Fruit fly (Drosophila melanogaster) whole organism, adult: Measurements from ENCODE around the gene CG11241.

Source experiments
- CG12768 ChIP-seq: fragments of 200-800 bp; sonication (Bioruptor generic); optimal IDR thresholded peaks from 2 replicates; lab custom pipeline; 2017; ENCODE audit warnings: missing biosample characterization, missing genetic modification characterization, mild to moderate bottlenecking, moderate library complexity, missing genetic modification reagents
- CG14711 ChIP-seq: fragments of 200-800 bp; sonication (Bioruptor generic); optimal IDR thresholded peaks from 2 replicates; lab custom pipeline; 2018; ENCODE audit warnings: missing biosample characterization, mild to moderate bottlenecking, missing genetic modification characterization, moderate library complexity
- CG5204 ChIP-seq: fragments of 200-800 bp; sonication (Bioruptor generic); optimal IDR thresholded peaks from 2 replicates; lab custom pipeline; 2016; ENCODE audit warnings: missing biosample characterization, missing genetic modification characterization
- CG7101 ChIP-seq: fragments of 200-800 bp; sonication (Bioruptor generic); optimal IDR thresholded peaks from 2 replicates; lab custom pipeline; 2018; ENCODE audit warnings: missing biosample characterization, mild to moderate bottlenecking, missing genetic modification characterization, moderate library complexity
- Crg-1 ChIP-seq: fragments of 200-800 bp; sonication (Bioruptor generic); optimal IDR thresholded peaks from 2 replicates; lab custom pipeline; 2016; ENCODE audit warnings: missing biosample characterization, missing genetic modification characterization
- Hr96 ChIP-seq: fragments of 200-800 bp; sonication (Bioruptor generic); optimal IDR thresholded peaks from 2 replicates; lab custom pipeline; 2016; ENCODE audit warnings: missing biosample characterization, missing genetic modification characterization
- cic ChIP-seq: fragments of 200-800 bp; sonication (Bioruptor generic); optimal IDR thresholded peaks from 2 replicates; lab custom pipeline; 2017; ENCODE audit warnings: missing biosample characterization, mild to moderate bottlenecking, missing genetic modification characterization, moderate library complexity
- kay ChIP-seq: fragments of 200-800 bp; sonication (Bioruptor generic); peaks from one replicate; lab custom pipeline; 2016; ENCODE audit warnings: missing biosample characterization, missing genetic modification characterization, borderline replicate concordance
- toe ChIP-seq: fragments of 200-800 bp; sonication (Bioruptor generic); optimal IDR thresholded peaks from 2 replicates; lab custom pipeline; 2016; ENCODE audit warnings: missing biosample characterization, missing genetic modification characterization

- TF ChIP-seq CG5204 = no peak
- TF ChIP-seq cic (GFP tag; lab: Kevin White, UChicago) = no peak
- TF ChIP-seq Crg-1 = no peak
- no peak for TF ChIP-seq CG12768 (GFP tag; lab: Kevin White, UChicago)
- no peak for TF ChIP-seq CG14711
- TF ChIP-seq kay (GFP tag; lab: Kevin White, UChicago) = no peak
- TF ChIP-seq CG7101 (tag; lab: Kevin White, UChicago) = no peak
- TF ChIP-seq toe (GFP tag; lab: Kevin White, UChicago) = no peak
- no peak for TF ChIP-seq Hr96 (GFP tag; lab: Kevin White, UChicago)
These were observed 26.4 kb downstream of the CG11241 start, which contains the start of gene CG11370 for dm6 chr3L:22711855-22712254.
